Fruit fly (Drosophila melanogaster): ENCODE results near the gene Atg8a.

Gene Atg8a

DNA sequence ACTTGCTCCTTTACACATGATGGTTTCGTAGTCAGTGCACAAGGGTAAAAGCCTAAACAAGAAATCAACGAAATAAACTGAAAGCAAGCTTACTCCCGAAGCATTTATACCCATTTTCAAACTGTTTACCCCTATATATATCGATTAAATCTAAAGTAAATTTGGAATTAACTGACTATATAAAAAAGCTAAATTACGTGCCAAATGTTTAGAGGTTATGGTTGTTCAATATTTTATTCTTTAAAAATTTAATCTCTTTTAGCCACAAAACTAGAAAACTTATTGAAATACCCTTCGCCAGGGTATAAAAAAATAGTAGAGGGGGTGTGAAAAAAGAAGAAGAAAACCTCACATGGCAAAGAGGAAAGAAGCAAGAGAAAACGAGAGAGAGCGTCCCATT, 36.3 kb downstream of the Atg8a start (continued):
- TF ChIP-seq Pdp1 (GFP tag; optimal IDR thresholded peaks at IDR 0.05), result peak; percentile 20 to 33
- TF ChIP-seq onecut (GFP tag; IDR thresholded peaks at IDR 0.05), result peak; percentile 29; the same call in 1 of the 2 replicates
- TF ChIP-seq lilli (GFP tag; optimal IDR thresholded peaks at IDR 0.05), result peak; percentile 59
- peak; percentile 48 for TF ChIP-seq CG10147 (GFP tag; optimal IDR thresholded peaks at IDR 0.05)
- TF ChIP-seq Abd-B (GFP tag; optimal IDR thresholded peaks at IDR 0.05), result peak; percentile 19
- TF ChIP-seq salm (tag; optimal IDR thresholded peaks at IDR 0.05), result peak; percentile 50
- TF ChIP-seq E2f1 (GFP tag; IDR thresholded peaks at IDR 0.05), result peak; percentile 17; the same call in 1 of the 2 replicates
- peak; percentile 64 for TF ChIP-seq pros (GFP tag; optimal IDR thresholded peaks at IDR 0.05)
- peak; percentile 21 for TF ChIP-seq CG8281 (tag; optimal IDR thresholded peaks at IDR 0.05)
- peak; percentile 56 for TF ChIP-seq CG10209 (GFP tag; optimal IDR thresholded peaks at IDR 0.05)
- peak; percentile 21 for TF ChIP-seq CG11723 (GFP tag; optimal IDR thresholded peaks at IDR 0.05)
- TF ChIP-seq CG10979 (tag; optimal IDR thresholded peaks at IDR 0.05), result peak; percentile 72
- TF ChIP-seq grau (tag; optimal IDR thresholded peaks at IDR 0.05), result peak; percentile 72
- TF ChIP-seq gce (GFP tag; IDR thresholded peaks at IDR 0.05), result no peak
- peak; percentile 60; the same call in 1 of the 2 replicates for TF ChIP-seq CG14014 (GFP tag; IDR thresholded peaks at IDR 0.05)
- 0 out of 2 replicates have a peak, but pooled peaks have one; percentile 13 for TF ChIP-seq CG11696 (GFP tag; IDR thresholded peaks at IDR 0.05)
- TF ChIP-seq caup (GFP tag; optimal IDR thresholded peaks at IDR 0.05; ENCODE audit: severe bottlenecking), result peak; percentile 52
- no peak for TF ChIP-seq CG10543 (GFP tag; optimal IDR thresholded peaks at IDR 0.05)
- TF ChIP-seq CG17829 (tag; optimal IDR thresholded peaks at IDR 0.05), result peak; percentile 61
- peak; percentile 62 for TF ChIP-seq fd96Cb (tag; optimal IDR thresholded peaks at IDR 0.05)
- TF ChIP-seq dmrt11E (tag; optimal IDR thresholded peaks at IDR 0.05), result peak; percentile 80
- peak; percentile 18 for TF ChIP-seq pho (GFP tag; optimal IDR thresholded peaks at IDR 0.05)
- TF ChIP-seq Bgb (GFP tag; IDR thresholded peaks at IDR 0.05; ENCODE audit: partially characterized antibody), result no peak
- no peak for TF ChIP-seq sc (optimal IDR thresholded peaks at IDR 0.05)
- peak; percentile 36 for TF ChIP-seq sc (GFP tag; optimal IDR thresholded peaks at IDR 0.05)
- TF ChIP-seq CG11504 (tag; optimal IDR thresholded peaks at IDR 0.05), result peak; percentile 74
- TF ChIP-seq Sox100B (GFP tag; optimal IDR thresholded peaks at IDR 0.05), result peak; percentile 64
- peak; percentile 45 for TF ChIP-seq CG6254 (GFP tag; optimal IDR thresholded peaks at IDR 0.05)
- TF ChIP-seq jumu (GFP tag; optimal IDR thresholded peaks at IDR 0.05), result no peak
- TF ChIP-seq slp2 (GFP tag; optimal IDR thresholded peaks at IDR 0.05), result peak; percentile 14
- TF ChIP-seq CG12071 (GFP tag; optimal IDR thresholded peaks at IDR 0.05), result no peak
- TF ChIP-seq fd102C (GFP tag; optimal IDR thresholded peaks at IDR 0.05), result no peak
- peak; percentile 78 for TF ChIP-seq CG2712 (tag; optimal IDR thresholded peaks at IDR 0.05)
- TF ChIP-seq pfk (GFP tag; optimal IDR thresholded peaks at IDR 0.05), result no peak
- peak; percentile 44 for TF ChIP-seq Med (GFP tag)
- peak; percentile 15 for TF ChIP-seq trh (GFP tag; optimal IDR thresholded peaks at IDR 0.05)
- no peak for TF ChIP-seq peb (GFP tag; IDR thresholded peaks at IDR 0.05)
- TF ChIP-seq dpn (GFP tag; optimal IDR thresholded peaks at IDR 0.05), result peak; percentile 32 to 46
- no peak for TF ChIP-seq CG8478 (optimal IDR thresholded peaks at IDR 0.05)
- peak; percentile 52 for TF ChIP-seq HHEX (GFP tag; optimal IDR thresholded peaks at IDR 0.05)
- TF ChIP-seq CG14667 (GFP tag; IDR thresholded peaks at IDR 0.05), result no peak
- TF ChIP-seq oc (tag; optimal IDR thresholded peaks at IDR 0.05), result peak; percentile 46
- no peak for TF ChIP-seq Dip2 (GFP tag; IDR thresholded peaks at IDR 0.05)
- TF ChIP-seq gem (tag; optimal IDR thresholded peaks at IDR 0.05), result peak; percentile 84
- TF ChIP-seq CG2678 (tag; optimal IDR thresholded peaks at IDR 0.05), result peak; percentile 84
- peak; percentile 31 for TF ChIP-seq CG12659 (GFP tag; optimal IDR thresholded peaks at IDR 0.05)
- peak; percentile 55 for TF ChIP-seq tap (tag; optimal IDR thresholded peaks at IDR 0.05)
- no peak for TF ChIP-seq MTF-1 (GFP tag; optimal IDR thresholded peaks at IDR 0.05; ENCODE audit: borderline replicate concordance)
- TF ChIP-seq CG17802 (tag; optimal IDR thresholded peaks at IDR 0.05), result no peak
